Fruit fly (Drosophila melanogaster): Measurements from ENCODE around the gene CG14861.

Gene CG14861

DNA sequence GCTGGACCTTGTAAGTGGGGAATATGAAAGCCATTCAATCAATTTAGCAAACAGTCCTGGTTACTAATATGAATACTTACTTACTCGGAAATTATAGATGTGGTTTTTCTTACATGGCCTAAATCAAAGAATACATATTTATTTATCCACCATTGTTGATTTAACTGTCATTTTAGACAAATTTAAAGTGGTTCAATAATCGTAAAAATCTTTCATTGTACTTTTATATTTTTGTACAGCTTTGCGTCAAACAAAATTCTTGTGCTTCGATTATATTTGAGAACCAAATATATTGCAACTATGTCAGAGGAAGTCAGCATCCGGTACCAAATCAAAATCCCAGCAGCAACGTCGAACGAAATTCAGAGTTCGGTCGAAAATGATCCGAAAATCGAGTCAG, at the start of gene CG14861:
Gene CG14861, plus strand, starts transcription at position 301 of the 400 bp plus-strand sequence.
- TF ChIP-seq CTCF (optimal IDR thresholded peaks at IDR 0.05), result no peak
- TF ChIP-seq CG8478 (optimal IDR thresholded peaks at IDR 0.05), result no peak

DNA sequence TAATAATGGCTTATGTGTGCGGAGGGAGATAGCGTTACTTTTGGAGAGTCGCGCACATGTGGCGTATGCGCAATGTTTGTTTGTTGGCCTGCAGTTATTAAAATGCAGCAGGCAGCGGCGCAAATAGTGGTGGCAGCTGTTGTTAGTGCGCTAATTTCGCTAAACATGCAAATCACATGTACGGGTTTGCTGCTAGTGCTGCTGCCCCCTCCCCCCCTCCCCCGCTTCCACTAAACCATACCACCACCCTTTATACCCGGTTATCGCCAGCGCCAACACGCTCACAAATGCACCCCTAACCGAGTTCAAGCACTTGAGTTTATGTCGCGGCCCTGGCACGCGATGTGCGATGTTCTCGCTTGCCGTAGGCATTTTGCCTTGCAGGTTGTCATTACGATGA, 49.3 kb upstream of the CG14861 start:
- TF ChIP-seq CTCF (optimal IDR thresholded peaks at IDR 0.05), result no peak
- no peak for TF ChIP-seq CG8478 (optimal IDR thresholded peaks at IDR 0.05)

DNA sequence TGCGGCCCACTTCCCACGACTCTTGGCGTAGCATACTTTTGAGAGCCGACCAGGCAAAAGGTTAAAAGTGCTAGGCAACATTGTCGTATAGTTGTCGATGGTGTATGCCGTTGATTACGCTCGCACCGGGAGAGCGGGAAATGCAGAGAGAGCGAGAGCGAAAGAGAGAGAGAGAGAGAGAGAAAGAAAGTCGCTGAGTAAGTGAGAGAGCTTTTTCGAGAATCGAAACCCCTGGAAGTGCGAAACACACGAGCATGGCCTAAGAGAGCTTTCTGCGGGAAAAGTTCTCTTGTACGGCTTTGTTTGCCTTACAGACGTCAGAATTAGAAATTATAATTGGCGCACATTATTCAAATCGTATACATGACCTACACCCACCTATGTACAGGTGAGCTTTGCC, 28.4 kb upstream of the CG14861 start:
- no peak for TF ChIP-seq CG8478 (optimal IDR thresholded peaks at IDR 0.05)
- no peak for TF ChIP-seq CTCF (optimal IDR thresholded peaks at IDR 0.05)

DNA sequence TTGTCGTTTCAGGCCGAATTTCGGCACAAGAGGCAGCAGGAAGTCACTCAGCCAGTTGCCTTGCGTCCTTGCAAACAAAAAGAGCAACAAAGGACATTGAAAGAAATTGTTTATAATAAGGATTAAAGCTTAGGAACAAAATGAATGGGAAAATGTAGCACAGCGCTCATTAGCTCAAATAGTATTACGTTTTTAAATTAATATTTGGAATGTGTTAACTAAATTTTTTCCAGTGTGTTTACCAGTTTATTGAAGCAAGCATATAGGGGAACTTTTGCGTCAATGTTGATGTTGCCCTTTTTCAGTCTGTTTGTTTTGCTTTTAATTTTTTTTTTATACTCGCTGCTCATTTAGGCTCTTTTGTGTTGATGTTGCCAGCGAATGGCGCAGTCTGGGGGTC, 24.5 kb upstream of the CG14861 start:
- TF ChIP-seq CTCF (optimal IDR thresholded peaks at IDR 0.05), result no peak
- no peak for TF ChIP-seq CG8478 (optimal IDR thresholded peaks at IDR 0.05)

DNA sequence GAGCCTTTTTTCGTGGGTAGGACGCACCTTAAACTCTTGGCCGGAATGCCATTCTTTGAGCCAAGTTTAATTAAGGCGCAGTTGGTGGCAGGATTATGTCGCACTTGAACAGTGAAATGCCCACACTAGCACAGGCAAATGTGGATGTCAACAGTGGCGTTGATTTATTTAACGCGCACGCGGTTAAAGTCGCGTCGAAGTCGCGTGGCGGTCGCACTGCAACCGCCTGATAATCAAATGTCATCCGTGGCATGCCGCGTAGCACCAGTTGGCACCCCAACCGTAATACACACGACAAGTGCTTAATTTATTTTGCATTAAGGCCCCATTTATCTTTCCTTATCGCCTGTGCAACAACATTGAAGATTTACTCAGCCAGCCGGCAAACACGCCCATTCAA, 9.6 kb downstream of the CG14861 start:
- TF ChIP-seq CTCF (optimal IDR thresholded peaks at IDR 0.05) (no peak), CG8478 (optimal IDR thresholded peaks at IDR 0.05) (no peak)

dm6 chr3R:15031662-15032061, 17.1 kb downstream of the CG14861 start:
- TF ChIP-seq CG8478 (optimal IDR thresholded peaks at IDR 0.05) (no peak), CTCF (optimal IDR thresholded peaks at IDR 0.05) (no peak)

- no peak for TF ChIP-seq CG8478 (optimal IDR thresholded peaks at IDR 0.05)
- TF ChIP-seq CTCF (optimal IDR thresholded peaks at IDR 0.05), result no peak
Measured at dm6 chr3R:15037066-15037465, 22.5 kb downstream of the CG14861 start, which contains the start of gene RpL10Aa. Gene RpL10Aa, plus strand, starts transcription at chr3R:15037366.

dm6 chr3R:15057214-15057613, 42.6 kb downstream of the CG14861 start:
- no peak for TF ChIP-seq CTCF (optimal IDR thresholded peaks at IDR 0.05)
- no peak for TF ChIP-seq CG8478 (optimal IDR thresholded peaks at IDR 0.05)

All from S2 (cell line).